Worm (Caenorhabditis elegans) whole organism, late embryonic: ENCODE data around the gene H43E16.1.

ENCODE experiments used
- ama-1 ChIP-seq: fragments of 150-350 bp; optimal IDR thresholded peaks from 2 replicates; lab custom pipeline; 2014
- ceh-22 ChIP-seq: sonication (generic microtip); optimal IDR thresholded peaks from 2 replicates; lab custom pipeline; 2017; ENCODE audit warnings: missing biosample characterization, missing genetic modification characterization
- elt-2 ChIP-seq: sonication (generic microtip); optimal IDR thresholded peaks from 2 replicates; lab custom pipeline; 2016; ENCODE audit warnings: missing genetic modification reagents, missing genetic modification characterization, missing compliant biosample characterization
- gmeb-2 ChIP-seq: sonication (generic microtip); optimal IDR thresholded peaks from 2 replicates; lab custom pipeline; 2016; ENCODE audit warnings: missing genetic modification characterization, inconsistent platforms, missing compliant biosample characterization
- hlh-13 ChIP-seq: fragments of 200-800 bp; sonication (Bioruptor generic); optimal IDR thresholded peaks from 2 replicates; lab custom pipeline; 2018; ENCODE audit warnings: mild to moderate bottlenecking, missing genetic modification characterization, missing compliant biosample characterization
- rnt-1 ChIP-seq: sonication (generic microtip); optimal IDR thresholded peaks from 2 replicates; lab custom pipeline; 2016; ENCODE audit warnings: missing genetic modification characterization, missing compliant biosample characterization
- tbx-2 ChIP-seq: sonication (generic microtip); optimal IDR thresholded peaks from 2 replicates; lab custom pipeline; 2016; ENCODE audit warnings: missing genetic modification characterization, missing compliant biosample characterization

DNA sequence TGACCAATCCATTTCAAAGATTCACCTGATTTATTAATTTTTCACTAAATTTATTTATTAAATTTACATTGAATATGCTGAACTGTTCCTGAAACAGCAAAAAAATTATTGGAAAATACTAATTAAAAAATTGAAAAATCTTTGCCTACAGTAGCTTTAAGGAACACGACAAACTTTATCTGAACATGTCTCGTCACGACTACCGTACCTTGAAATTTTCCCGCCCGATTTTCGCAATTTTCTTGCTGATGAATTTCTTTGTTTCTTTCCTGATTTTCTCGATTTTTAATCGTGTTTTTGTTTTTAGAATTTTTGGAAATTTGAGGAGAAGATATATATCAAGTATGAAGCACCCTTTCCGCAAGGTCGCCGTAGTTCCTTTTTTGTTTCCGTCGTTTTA, 8.8 kb downstream of the H43E16.1 start:
- TF ChIP-seq hlh-13 (GFP tag; lab: Kevin White, UChicago) (no peak), ama-1 (lab: Kevin White, UChicago) (no peak), gmeb-2 (tag; lab: Kevin White, UChicago) (no peak), ceh-22 (tag; lab: Kevin White, UChicago) (no peak), elt-2 (tag; lab: Kevin White, UChicago) (no peak), tbx-2 (tag; lab: Kevin White, UChicago) (no peak), rnt-1 (tag; lab: Kevin White, UChicago) (no peak)
